Worm (Caenorhabditis elegans): ENCODE results near the gene srx-51.

Gene srx-51

DNA sequence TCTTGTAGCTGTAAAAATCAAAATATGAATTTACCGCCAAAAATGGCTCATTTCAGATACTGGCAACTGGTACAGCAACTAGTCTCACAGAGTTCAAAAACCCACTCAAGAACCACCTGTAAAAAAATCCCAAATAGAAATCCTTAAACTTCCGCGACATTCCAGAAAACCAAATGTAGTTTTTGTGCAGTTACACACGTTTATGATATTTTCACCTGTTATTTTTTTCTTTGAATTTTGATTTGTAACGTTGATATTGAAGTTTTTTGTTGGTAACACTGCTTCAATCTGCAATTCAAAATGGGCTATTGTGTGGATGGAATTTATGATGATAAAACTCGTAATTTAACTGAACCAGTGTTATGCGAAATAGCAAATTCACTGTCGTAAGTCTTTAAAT, 51.2 kb downstream of the srx-51 start, which contains the start of gene srw-113 (continued):
- TF ChIP-seq nhr-42 (GFP tag; IDR thresholded peaks at IDR 0.05) (no peak), D1046.2 (GFP tag; IDR thresholded peaks at IDR 0.05) (no peak)

Data from whole organism, L4 larva.